Worm (Caenorhabditis elegans) whole organism, L4 larva: ENCODE results near the gene Y105C5B.11.

Source experiments
- F26F4.8 ChIP-seq: fragments of 200-800 bp; sonication (Bioruptor generic); conservative IDR thresholded peaks from 2 replicates; pipeline ENCODE4 v1.3.6; 2022; ENCODE audit warnings: missing genetic modification characterization, missing compliant biosample characterization
- F44E2.7 ChIP-seq: fragments of 200-800 bp; sonication (Bioruptor generic); IDR thresholded peaks from 2 replicates; pipeline ENCODE4 v2.1.2; 2022; ENCODE audit warnings: missing genetic modification characterization, missing compliant biosample characterization
- F49E8.2 ChIP-seq: sonication (generic microtip); optimal IDR thresholded peaks from 2 replicates; lab custom pipeline; 2016; ENCODE audit warnings: missing compliant biosample characterization, mild to moderate bottlenecking, missing genetic modification characterization, borderline replicate concordance
- R02D3.7 ChIP-seq: fragments of 150-350 bp; sonication (generic microtip); optimal IDR thresholded peaks from 3 replicates; lab custom pipeline; 2014; ENCODE audit warnings: missing biosample characterization, missing genetic modification characterization
- T20F7.1 ChIP-seq: fragments of 200-800 bp; sonication (Bioruptor generic); optimal IDR thresholded peaks from 2 replicates; lab custom pipeline; 2018; ENCODE audit warnings: mild to moderate bottlenecking, missing genetic modification characterization, missing compliant biosample characterization
- Y5F2A.4 ChIP-seq: fragments of 200-800 bp; sonication (Bioruptor generic); optimal IDR thresholded peaks from 2 replicates; lab custom pipeline; 2018; ENCODE audit warnings: mild to moderate bottlenecking, missing genetic modification characterization, missing compliant biosample characterization
- ZK546.5 ChIP-seq, 2 experiments: sonication (generic microtip); optimal IDR thresholded peaks; 2 replicates each; lab custom pipeline; 2017; ENCODE audit warnings: missing biosample characterization in 2 of 2, missing genetic modification characterization in 2 of 2
- aha-1 ChIP-seq: fragments of 150-350 bp; peaks from one replicate; lab custom pipeline; 2014; ENCODE audit warnings: missing biosample characterization, missing genetic modification characterization
- aly-2 ChIP-seq: sonication (generic microtip); optimal IDR thresholded peaks from 2 replicates; lab custom pipeline; 2018; ENCODE audit warnings: missing biosample characterization, missing genetic modification characterization
- ceh-62 ChIP-seq: sonication (generic microtip); optimal IDR thresholded peaks from 2 replicates; lab custom pipeline; 2017; ENCODE audit warnings: missing biosample characterization, missing genetic modification characterization
- ceh-82 ChIP-seq: sonication (generic microtip); optimal IDR thresholded peaks from 2 replicates; lab custom pipeline; 2017; ENCODE audit warnings: missing biosample characterization, missing genetic modification characterization
- dmd-8 ChIP-seq: fragments of 200-800 bp; sonication (Bioruptor generic); IDR thresholded peaks from 2 replicates; pipeline ENCODE4 v1.3.6; 2022; ENCODE audit warnings: missing genetic modification characterization, missing compliant biosample characterization
- dmd-9 ChIP-seq: fragments of 200-800 bp; sonication (Bioruptor generic); IDR thresholded peaks from 2 replicates; pipeline ENCODE4 v1.3.6; 2022; ENCODE audit warnings: missing genetic modification reagents, missing genetic modification characterization, missing compliant biosample characterization
- fkh-10 ChIP-seq: fragments of 150-350 bp; optimal IDR thresholded peaks from 2 replicates; lab custom pipeline; 2014; ENCODE audit warnings: missing biosample characterization, missing genetic modification reagents, missing genetic modification characterization
- fos-1 ChIP-seq: fragments of 150-350 bp; optimal IDR thresholded peaks from 2 replicates; lab custom pipeline; 2014; ENCODE audit warnings: missing biosample characterization, missing genetic modification characterization
- hlh-11 ChIP-seq: fragments of 200-800 bp; sonication (Bioruptor generic); optimal IDR thresholded peaks from 2 replicates; lab custom pipeline; 2018; ENCODE audit warnings: mild to moderate bottlenecking, missing genetic modification characterization, missing compliant biosample characterization
- hmg-1.1 ChIP-seq: fragments of 200-800 bp; sonication (Bioruptor generic); IDR thresholded peaks from 2 replicates; pipeline ENCODE4 v1.3.6; 2022; ENCODE audit warnings: missing genetic modification reagents, missing genetic modification characterization, missing compliant biosample characterization
- jun-1 ChIP-seq: fragments of 150-350 bp; optimal IDR thresholded peaks from 2 replicates; lab custom pipeline; 2014; ENCODE audit warnings: missing biosample characterization, missing genetic modification reagents, missing genetic modification characterization
- lim-7 ChIP-seq: fragments of 200-800 bp; sonication (Bioruptor generic); IDR thresholded peaks from 2 replicates; pipeline ENCODE4 v1.3.6; 2022; ENCODE audit warnings: missing genetic modification characterization, missing compliant biosample characterization
- lin-15B ChIP-seq: fragments of 150-350 bp; sonication (generic microtip); optimal IDR thresholded peaks from 3 replicates; lab custom pipeline; 2014; ENCODE audit warnings: missing biosample characterization, missing genetic modification characterization
- lin-38 ChIP-seq: fragments of 200-800 bp; sonication (Bioruptor generic); IDR thresholded peaks from 2 replicates; pipeline ENCODE4 v1.3.6; 2022; ENCODE audit warnings: missing genetic modification reagents, missing genetic modification characterization, missing compliant biosample characterization
- lir-3 ChIP-seq: sonication (generic microtip); optimal IDR thresholded peaks from 2 replicates; lab custom pipeline; 2016; ENCODE audit warnings: mild to moderate bottlenecking, missing genetic modification characterization, missing compliant biosample characterization
- mdl-1 ChIP-seq, 2 experiments: fragments of 150-350 bp in 1 of 2; sonication (generic microtip) in 1 of 2; optimal IDR thresholded peaks; 2 replicates each; lab custom pipeline; 2014 to 2017; ENCODE audit warnings: missing biosample characterization in 2 of 2, missing genetic modification characterization in 2 of 2
- mep-1 ChIP-seq: fragments of 150-350 bp; sonication (generic microtip); optimal IDR thresholded peaks from 3 replicates; lab custom pipeline; 2014; ENCODE audit warnings: missing biosample characterization, missing genetic modification characterization
- mxl-3 ChIP-seq: fragments of 200-800 bp; sonication (Bioruptor generic); optimal IDR thresholded peaks from 2 replicates; lab custom pipeline; 2018; ENCODE audit warnings: mild to moderate bottlenecking, missing genetic modification characterization, missing compliant biosample characterization
- nhr-10 ChIP-seq: fragments of 150-350 bp; optimal IDR thresholded peaks from 2 replicates; lab custom pipeline; 2014; ENCODE audit warnings: missing biosample characterization, missing genetic modification characterization
- nhr-102 ChIP-seq: sonication (generic microtip); optimal IDR thresholded peaks from 2 replicates; lab custom pipeline; 2016; ENCODE audit warnings: mild to moderate bottlenecking, missing genetic modification characterization, moderate library complexity, missing compliant biosample characterization
- nhr-111 ChIP-seq: fragments of 200-800 bp; sonication (Bioruptor generic); optimal IDR thresholded peaks from 2 replicates; lab custom pipeline; 2018; ENCODE audit warnings: mild to moderate bottlenecking, missing genetic modification characterization, missing compliant biosample characterization
- nhr-237 ChIP-seq: sonication (generic microtip); optimal IDR thresholded peaks from 2 replicates; lab custom pipeline; 2017; ENCODE audit warnings: missing biosample characterization, missing genetic modification characterization
- nhr-25 ChIP-seq: sonication (generic microtip); optimal IDR thresholded peaks from 2 replicates; lab custom pipeline; 2017; ENCODE audit warnings: missing genetic modification characterization, mild to moderate bottlenecking, missing compliant biosample characterization, antibody characterized with exemption, moderate library complexity, borderline replicate concordance; ENCODE audit not compliant: insufficient read depth
- nhr-28 ChIP-seq: fragments of 150-350 bp; optimal IDR thresholded peaks from 2 replicates; lab custom pipeline; 2014; ENCODE audit warnings: missing biosample characterization, missing genetic modification characterization
- nhr-41 ChIP-seq: fragments of 200-800 bp; sonication (Bioruptor generic); IDR thresholded peaks from 2 replicates; pipeline ENCODE4 v1.3.6; 2022; ENCODE audit warnings: missing genetic modification reagents, missing genetic modification characterization, missing compliant biosample characterization
- php-3 ChIP-seq: fragments of 200-800 bp; sonication (Bioruptor generic); IDR thresholded peaks from 2 replicates; pipeline ENCODE4 v1.3.6; 2022; ENCODE audit warnings: missing genetic modification reagents, missing genetic modification characterization, missing compliant biosample characterization
- pqm-1 ChIP-seq: sonication (generic microtip); optimal IDR thresholded peaks from 2 replicates; lab custom pipeline; 2017; ENCODE audit warnings: missing biosample characterization, missing genetic modification characterization
- set-16 ChIP-seq: fragments of 200-800 bp; sonication (Bioruptor generic); IDR thresholded peaks from 2 replicates; pipeline ENCODE4 v1.3.6; 2022; ENCODE audit warnings: missing genetic modification reagents, missing genetic modification characterization, missing compliant biosample characterization
- snpc-1.2 ChIP-seq: fragments of 200-800 bp; sonication (Bioruptor generic); IDR thresholded peaks from 2 replicates; pipeline ENCODE4 v1.3.6; 2022; ENCODE audit warnings: missing genetic modification reagents, missing genetic modification characterization, missing compliant biosample characterization
- spr-1 ChIP-seq: sonication (generic microtip); optimal IDR thresholded peaks from 2 replicates; lab custom pipeline; 2016; ENCODE audit warnings: mild to moderate bottlenecking, missing genetic modification characterization, missing compliant biosample characterization
- vab-7 ChIP-seq: fragments of 200-800 bp; sonication (Bioruptor generic); IDR thresholded peaks from 2 replicates; pipeline ENCODE4 v1.3.6; 2022; ENCODE audit warnings: missing genetic modification reagents, missing genetic modification characterization, missing compliant biosample characterization
- zfp-2 ChIP-seq: sonication (generic microtip); optimal IDR thresholded peaks from 2 replicates; lab custom pipeline; 2016; ENCODE audit warnings: mild to moderate bottlenecking, missing genetic modification characterization, missing compliant biosample characterization

Y105C5B.11 gene

DNA sequence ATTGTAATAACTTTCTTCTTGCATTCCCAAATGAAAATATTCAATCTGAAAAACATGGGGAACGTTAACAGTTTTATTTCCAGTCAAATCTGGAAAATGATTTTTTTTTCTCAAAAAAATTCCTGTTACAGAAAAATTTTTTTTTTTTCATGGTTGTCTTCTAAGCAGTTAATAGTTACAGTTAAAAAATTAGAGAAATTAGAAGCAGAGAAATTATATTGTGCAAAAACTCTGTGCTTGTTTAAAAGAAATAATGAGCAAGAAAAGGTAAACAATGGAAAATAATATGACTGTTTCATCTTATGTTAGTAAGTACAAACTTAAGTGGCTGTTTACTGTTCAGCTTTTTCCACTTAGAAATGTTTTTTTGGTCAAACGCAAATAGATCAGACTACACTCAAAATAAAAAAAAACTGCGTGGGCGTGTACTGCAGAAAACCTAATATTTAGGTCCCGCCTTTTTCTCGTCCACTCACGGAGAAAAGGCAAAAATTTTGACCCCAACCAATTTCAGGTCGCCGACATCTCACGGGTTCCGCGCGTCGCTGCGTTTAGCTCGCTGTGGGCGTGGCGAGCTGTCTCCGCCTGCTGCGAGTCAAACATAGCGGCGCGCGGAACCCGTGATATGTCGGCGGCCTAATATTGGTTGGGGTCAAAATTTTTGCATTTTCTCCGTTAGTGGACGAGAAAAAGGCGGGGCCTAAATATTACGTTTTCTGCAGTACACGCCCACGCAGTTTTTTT is 9.7 kb upstream of the Y105C5B.11 start, which contains the start of gene ifas-3:
Gene ifas-3 (minus strand): TSS at position 51 of the 744 bp plus-strand sequence.
- TF ChIP-seq nhr-28 (tag; lab: Kevin White, UChicago): no peak
- no peak for TF ChIP-seq mdl-1 (tag; optimal IDR thresholded peaks at IDR 0.05; lab: Kevin White, UChicago)
- no peak for TF ChIP-seq fos-1
- TF ChIP-seq nhr-111 (GFP tag; lab: Kevin White, UChicago): no peak
- TF ChIP-seq lir-3 (tag; lab: Kevin White, UChicago): no peak
- TF ChIP-seq ceh-82 (tag; lab: Kevin White, UChicago): no peak
- TF ChIP-seq nhr-10 (tag; lab: Kevin White, UChicago): no peak
- no peak for TF ChIP-seq T20F7.1 (GFP tag; lab: Kevin White, UChicago)
- no peak for TF ChIP-seq snpc-1.2 (GFP tag; lab: Robert Waterston, UW)
- peak; percentile 57; the same call in 1 of the 2 replicates for TF ChIP-seq set-16 (GFP tag; lab: Robert Waterston, UW)
- no peak for TF ChIP-seq jun-1 (tag; lab: Kevin White, UChicago)
- TF ChIP-seq fkh-10 (GFP tag; lab: Kevin White, UChicago): no peak
- TF ChIP-seq spr-1: no peak
- no peak for TF ChIP-seq pqm-1 (tag; lab: Kevin White, UChicago)
- no peak for TF ChIP-seq hlh-11
- TF ChIP-seq F26F4.8 (GFP tag; lab: Robert Waterston, UW): 0 out of 2 replicates have a peak, but pooled peaks have one; percentile 5
- no peak for TF ChIP-seq lin-15B (tag; lab: Kevin White, UChicago)
- no peak for TF ChIP-seq hmg-1.1 (GFP tag; lab: Robert Waterston, UW)

DNA sequence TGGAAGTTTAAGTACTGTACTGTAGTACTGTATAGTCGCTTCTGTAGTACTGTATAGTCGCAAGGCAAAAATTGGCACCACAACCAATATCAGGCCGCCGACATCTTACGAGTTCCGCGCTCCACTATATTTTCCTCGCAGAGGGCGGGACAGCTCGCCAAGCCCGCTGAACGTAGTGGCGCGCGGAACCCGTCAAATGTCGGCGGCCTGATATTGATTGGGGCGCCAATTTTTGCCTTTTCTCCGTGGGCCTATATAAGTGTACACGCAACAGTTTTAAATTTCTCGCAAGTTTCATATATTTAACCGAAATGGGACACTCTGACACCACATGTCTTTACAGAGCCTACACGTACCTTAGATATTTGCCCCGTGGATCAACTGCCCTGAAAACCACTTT is 8.7 kb upstream of the Y105C5B.11 start:
- TF ChIP-seq aly-2 (tag; lab: Kevin White, UChicago) (no peak), nhr-102 (tag; lab: Kevin White, UChicago) (no peak), dmd-9 (GFP tag; lab: Robert Waterston, UW) (no peak), jun-1 (tag; lab: Kevin White, UChicago) (no peak), Y5F2A.4 (GFP tag; lab: Kevin White, UChicago) (no peak), set-16 (GFP tag; lab: Robert Waterston, UW) (peak; percentile 25; the same call in 1 of the 2 replicates), ZK546.5 (tag; optimal IDR thresholded peaks at IDR 0.05; lab: Kevin White, UChicago) (no peak), lir-3 (tag; lab: Kevin White, UChicago) (no peak), snpc-1.2 (GFP tag; lab: Robert Waterston, UW) (peak; percentile 97), mxl-3 (GFP tag; lab: Kevin White, UChicago) (no peak)

DNA sequence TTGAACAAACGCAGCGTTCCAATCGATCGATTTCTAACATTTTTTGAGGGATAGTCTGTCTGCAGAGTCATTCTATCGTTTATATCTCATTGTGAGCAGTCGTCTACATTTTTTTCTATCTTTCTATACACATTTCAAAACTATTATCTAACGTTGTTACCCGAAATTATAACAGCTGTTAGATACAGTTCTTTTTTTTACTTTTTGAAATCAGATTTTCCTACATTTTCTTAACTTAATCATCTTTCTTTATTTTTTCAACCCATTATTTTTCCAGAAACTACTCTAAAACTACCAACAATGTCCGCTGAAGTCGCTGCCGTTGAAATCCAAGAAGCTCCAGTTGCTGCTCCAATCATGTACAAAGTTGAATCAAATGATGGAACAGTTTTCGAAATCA is 5.2 kb upstream of the Y105C5B.11 start, which contains the start of gene skr-10:
Gene skr-10 (plus strand): TSS at position 301 of the 400 bp plus-strand sequence.
- peak; percentile 59 for TF ChIP-seq aha-1 (tag; lab: Kevin White, UChicago)
- no peak for TF ChIP-seq nhr-25 (tag; lab: Kevin White, UChicago)

DNA sequence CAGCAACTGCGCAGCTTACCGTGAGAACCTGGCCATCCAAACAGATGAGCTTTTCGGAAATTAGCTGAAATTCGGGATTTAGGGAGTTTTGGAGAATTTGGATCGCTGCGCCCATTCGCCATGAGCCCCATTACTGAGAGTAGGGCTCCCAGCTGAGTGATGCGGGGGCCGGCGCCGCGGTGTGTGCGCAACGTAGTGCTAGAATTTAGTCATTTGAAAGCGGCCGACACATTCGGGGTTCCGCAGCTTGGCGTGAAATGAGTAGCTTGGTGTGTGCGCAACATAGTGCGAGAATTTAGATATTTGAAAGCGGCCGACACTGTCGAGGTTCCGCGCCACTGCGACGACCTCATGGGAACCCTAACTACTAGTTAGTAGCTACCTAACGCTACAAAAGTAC is 492 bp downstream of the Y105C5B.11 start:
- peak; percentile 93 for TF ChIP-seq snpc-1.2 (GFP tag; lab: Robert Waterston, UW)
- TF ChIP-seq lim-7: no peak
- TF ChIP-seq aly-2 (tag; lab: Kevin White, UChicago): no peak
- no peak for TF ChIP-seq lin-38 (GFP tag; lab: Robert Waterston, UW)

DNA sequence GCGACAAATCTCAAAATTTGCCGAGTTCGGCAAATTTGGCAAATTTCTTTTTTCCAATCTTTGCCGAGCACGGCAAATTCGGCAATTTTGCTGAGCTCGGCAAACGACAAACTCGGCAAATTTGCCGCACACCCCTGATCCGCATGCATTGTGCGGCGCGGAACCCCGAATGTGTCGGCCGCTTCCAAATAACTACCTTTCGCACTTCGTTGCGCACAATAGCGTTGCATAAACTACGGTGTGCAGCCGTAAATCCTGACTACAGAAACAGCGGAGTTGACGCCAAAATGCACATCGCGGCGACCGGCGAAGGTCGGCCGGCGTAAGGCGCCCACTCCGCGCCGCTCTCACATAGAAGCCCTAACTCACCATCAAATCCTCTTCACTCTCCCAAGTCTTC is 2.8 kb downstream of the Y105C5B.11 start:
- no peak for TF ChIP-seq nhr-41 (GFP tag; lab: Robert Waterston, UW)
- TF ChIP-seq vab-7 (GFP tag; lab: Robert Waterston, UW): no peak
- TF ChIP-seq mep-1 (tag; lab: Kevin White, UChicago): no peak
- TF ChIP-seq hmg-1.1 (GFP tag; lab: Robert Waterston, UW): no peak
- no peak for TF ChIP-seq dmd-8 (GFP tag; lab: Robert Waterston, UW)
- peak; percentile 41; the same call in 1 of the 2 replicates for TF ChIP-seq set-16 (GFP tag; lab: Robert Waterston, UW)
- TF ChIP-seq snpc-1.2 (GFP tag; lab: Robert Waterston, UW): peak; percentile 92
- no peak for TF ChIP-seq zfp-2 (tag; lab: Kevin White, UChicago)
- TF ChIP-seq nhr-237: no peak
- no peak for TF ChIP-seq R02D3.7 (tag; lab: Kevin White, UChicago)
- no peak for TF ChIP-seq nhr-10 (tag; lab: Kevin White, UChicago)
- no peak for TF ChIP-seq F49E8.2 (tag; lab: Kevin White, UChicago)
- no peak for TF ChIP-seq dmd-9 (GFP tag; lab: Robert Waterston, UW)
- no peak for TF ChIP-seq jun-1 (tag; lab: Kevin White, UChicago)
- no peak for TF ChIP-seq ceh-62 (tag; lab: Kevin White, UChicago)
- no peak for TF ChIP-seq F44E2.7
- 0 out of 2 replicates have a peak, but pooled peaks have one; percentile 46 for TF ChIP-seq php-3 (GFP tag; lab: Robert Waterston, UW)
